Fruit fly (Drosophila melanogaster) whole organism, pupa: ENCODE measurements around the gene Hex-t2.

Experiments
- CG10348 ChIP-seq: fragments of 200-800 bp; sonication (Bioruptor generic); IDR thresholded peaks from 2 replicates; pipeline ENCODE4 v1.3.6; 2022; ENCODE audit warnings: missing biosample characterization, missing genetic modification characterization
- CG12605 ChIP-seq: fragments of 200-800 bp; sonication (Bioruptor generic); IDR thresholded peaks from 2 replicates; pipeline ENCODE4 v1.3.6; 2022; ENCODE audit warnings: missing biosample characterization, missing genetic modification characterization
- CG14655 ChIP-seq: fragments of 200-800 bp; sonication (Bioruptor generic); optimal IDR thresholded peaks from 3 replicates; lab custom pipeline; 2017; ENCODE audit warnings: mild to moderate bottlenecking, missing biosample characterization, missing genetic modification reagents, missing genetic modification characterization
- CG32121 ChIP-seq: fragments of 200-800 bp; sonication (Bioruptor generic); IDR thresholded peaks from 2 replicates; pipeline ENCODE4 v1.3.6; 2022; ENCODE audit warnings: missing biosample characterization, missing genetic modification characterization
- CG34367 ChIP-seq: fragments of 200-800 bp; sonication (Bioruptor generic); optimal IDR thresholded peaks from 2 replicates; lab custom pipeline; 2018; ENCODE audit warnings: missing biosample characterization, mild to moderate bottlenecking, missing genetic modification characterization
- CG8159 ChIP-seq: fragments of 200-800 bp; sonication (Bioruptor generic); optimal IDR thresholded peaks from 3 replicates; lab custom pipeline; 2018; ENCODE audit warnings: missing biosample characterization, mild to moderate bottlenecking, missing genetic modification characterization, moderate library complexity
- CG9948 ChIP-seq: fragments of 200-800 bp; sonication (Bioruptor generic); optimal IDR thresholded peaks from 2 replicates; lab custom pipeline; 2018; ENCODE audit warnings: missing biosample characterization, mild to moderate bottlenecking, missing genetic modification characterization, moderate library complexity
- D1 ChIP-seq: fragments of 200-800 bp; sonication (Bioruptor generic); optimal IDR thresholded peaks from 2 replicates; lab custom pipeline; 2018; ENCODE audit warnings: missing biosample characterization, mild to moderate bottlenecking, missing genetic modification characterization, moderate library complexity
- Pif1A ChIP-seq: fragments of 200-800 bp; sonication (Bioruptor generic); optimal IDR thresholded peaks from 3 replicates; lab custom pipeline; 2016; ENCODE audit warnings: missing biosample characterization, missing genetic modification characterization
- Pif1B ChIP-seq: fragments of 200-800 bp; sonication (Bioruptor generic); optimal IDR thresholded peaks from 3 replicates; lab custom pipeline; 2016; ENCODE audit warnings: missing biosample characterization, missing genetic modification characterization
- rn ChIP-seq: fragments of 200-800 bp; sonication (Bioruptor generic); IDR thresholded peaks from 2 replicates; pipeline ENCODE4 v1.3.6; 2022; ENCODE audit warnings: missing biosample characterization, missing genetic modification characterization

DNA sequence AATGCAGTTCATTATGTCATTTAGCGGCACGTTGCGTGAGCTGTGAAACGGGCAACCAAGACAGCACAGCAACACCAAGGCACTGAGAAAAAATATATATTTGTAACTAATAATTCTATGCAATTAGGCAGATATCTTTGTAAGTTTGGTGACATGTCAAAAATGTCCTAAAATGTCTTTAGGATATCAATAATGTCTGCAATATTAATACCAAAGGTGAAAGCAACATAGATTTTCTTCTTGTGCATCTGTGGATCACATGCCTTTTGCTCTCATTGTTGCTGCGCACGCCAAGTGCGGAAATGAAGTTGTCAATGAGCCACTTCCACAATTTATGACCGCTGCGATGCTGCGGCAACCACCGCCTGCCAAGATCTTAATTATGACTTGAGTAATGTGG, 39.0 kb downstream of the Hex-t2 start:
- TF ChIP-seq D1 (peak; percentile 46), rn (GFP tag; lab: Robert Waterston, UW) (peak; percentile 62; the same call in 1 of the 2 replicates), CG34367 (tag; lab: Kevin White, UChicago) (peak; percentile 81), CG10348 (GFP tag; lab: Robert Waterston, UW) (no peak), CG14655 (GFP tag; lab: Kevin White, UChicago) (peak; percentile 81), Pif1A (GFP tag; lab: Kevin White, UChicago) (peak; percentile 75), CG12605 (GFP tag; lab: Robert Waterston, UW) (peak; percentile 79), CG9948 (tag; lab: Kevin White, UChicago) (peak; percentile 82), CG32121 (GFP tag; lab: Robert Waterston, UW) (peak; percentile 60), Pif1B (GFP tag; lab: Kevin White, UChicago) (peak; percentile 60), CG8159 (tag; lab: Kevin White, UChicago) (peak; percentile 88)
